Worm (Caenorhabditis elegans): Measurements from ENCODE around the gene sru-45.

ce11 chrV:16582973-16583372 lies 17.2 kb downstream of the sru-45 start, which contains the start of gene str-150:
- no peak for TF ChIP-seq hrde-1 (tag; optimal IDR thresholded peaks at IDR 0.05; ENCODE audit: borderline replicate concordance)
- no peak for TF ChIP-seq ama-1 (optimal IDR thresholded peaks at IDR 0.05)
- TF ChIP-seq ama-1 (GFP tag; optimal IDR thresholded peaks at IDR 0.05): no peak
- TF ChIP-seq snpc-4 (GFP tag; optimal IDR thresholded peaks at IDR 0.05): no peak
- TF ChIP-seq snpc-4 (tag; optimal IDR thresholded peaks at IDR 0.05): no peak
- TF ChIP-seq F22D6.2 (tag; optimal IDR thresholded peaks at IDR 0.05): no peak
- TF ChIP-seq Y67H2A.10 (GFP tag; conservative IDR thresholded peaks at IDR 0.05): no peak
- TF ChIP-seq cebp-1 (GFP tag; IDR thresholded peaks at IDR 0.05): no peak
- no peak for TF ChIP-seq cebp-1 (tag; optimal IDR thresholded peaks at IDR 0.05)
- TF ChIP-seq tlf-1 (GFP tag; optimal IDR thresholded peaks at IDR 0.05): no peak
- no peak for TF ChIP-seq ceh-91 (GFP tag; IDR thresholded peaks at IDR 0.05)
- TF ChIP-seq akir-1 (GFP tag; optimal IDR thresholded peaks at IDR 0.05): no peak
- TF ChIP-seq hlh-26 (GFP tag; conservative IDR thresholded peaks at IDR 0.05): no peak
- no peak for TF ChIP-seq nhr-27 (tag; optimal IDR thresholded peaks at IDR 0.05)
- TF ChIP-seq rec-8 (tag; optimal IDR thresholded peaks at IDR 0.05): no peak
- no peak for TF ChIP-seq rcor-1 (GFP tag; IDR thresholded peaks at IDR 0.05)

Data from whole organism, young adult.